Fruit fly (Drosophila melanogaster): ENCODE measurements around the gene Rpn13R.

dm6 chrX:5082840-5083646, 48.7 kb upstream of the Rpn13R start:
- TF ChIP-seq Sox102F (GFP tag; optimal IDR thresholded peaks at IDR 0.05), result no peak
- no peak for TF ChIP-seq esn (GFP tag; optimal IDR thresholded peaks at IDR 0.05)
- TF ChIP-seq dac (GFP tag; optimal IDR thresholded peaks at IDR 0.05), result no peak
- TF ChIP-seq dsx (GFP tag; optimal IDR thresholded peaks at IDR 0.05; ENCODE audit: poor library complexity, severe bottlenecking), result peak; percentile 80
- TF ChIP-seq CG10631 (GFP tag; optimal IDR thresholded peaks at IDR 0.05), result no peak
- TF ChIP-seq fd59A (GFP tag; optimal IDR thresholded peaks at IDR 0.05), result no peak
- TF ChIP-seq eg (GFP tag; IDR thresholded peaks at IDR 0.05), result no peak
- TF ChIP-seq CG8632 (GFP tag; optimal IDR thresholded peaks at IDR 0.05), result no peak
- no peak for TF ChIP-seq CG6792 (GFP tag; optimal IDR thresholded peaks at IDR 0.05)
- TF ChIP-seq Hr4 (GFP tag; optimal IDR thresholded peaks at IDR 0.05), result no peak
- TF ChIP-seq Hr39 (GFP tag; optimal IDR thresholded peaks at IDR 0.05), result no peak
- TF ChIP-seq CG32006 (GFP tag; optimal IDR thresholded peaks at IDR 0.05), result no peak
- TF ChIP-seq salr (GFP tag; optimal IDR thresholded peaks at IDR 0.05), result no peak
